Worm (Caenorhabditis elegans) whole organism, L4 larva: Measurements from ENCODE around the gene T23F2.2.
A peak's percentile ranks its signal among the peaks of the same experiment; 100 is the strongest.

Experiments
- D1046.2 ChIP-seq: fragments of 200-800 bp; sonication (Bioruptor generic); IDR thresholded peaks from 2 replicates; pipeline ENCODE4 v1.3.6; 2022; ENCODE audit warnings: missing genetic modification characterization, missing compliant biosample characterization
- F26F4.8 ChIP-seq: fragments of 200-800 bp; sonication (Bioruptor generic); conservative IDR thresholded peaks from 2 replicates; pipeline ENCODE4 v1.3.6; 2022; ENCODE audit warnings: missing genetic modification characterization, missing compliant biosample characterization
- R02D3.7 ChIP-seq: fragments of 150-350 bp; sonication (generic microtip); optimal IDR thresholded peaks from 3 replicates; lab custom pipeline; 2014; ENCODE audit warnings: missing biosample characterization, missing genetic modification characterization
- Y48G9A.11 ChIP-seq: fragments of 200-800 bp; sonication (Bioruptor generic); IDR thresholded peaks from 2 replicates; pipeline ENCODE4 v1.3.6; 2022; ENCODE audit warnings: missing genetic modification reagents, missing genetic modification characterization, missing compliant biosample characterization
- aly-2 ChIP-seq: sonication (generic microtip); optimal IDR thresholded peaks from 2 replicates; lab custom pipeline; 2018; ENCODE audit warnings: missing biosample characterization, missing genetic modification characterization
- ama-1 ChIP-seq: fragments of 150-350 bp; optimal IDR thresholded peaks from 2 replicates; lab custom pipeline; 2014; ENCODE audit warnings: inconsistent platforms, mixed read lengths
- arid-1 ChIP-seq: fragments of 200-800 bp; sonication (Bioruptor generic); conservative IDR thresholded peaks from 2 replicates; pipeline ENCODE4 v1.3.6; 2022; ENCODE audit warnings: missing genetic modification reagents, missing genetic modification characterization, missing compliant biosample characterization
- ceh-28 ChIP-seq: fragments of 150-350 bp; optimal IDR thresholded peaks from 2 replicates; lab custom pipeline; 2014; ENCODE audit warnings: missing biosample characterization, missing genetic modification reagents, missing genetic modification characterization
- ceh-44 ChIP-seq: fragments of 200-800 bp; sonication (Bioruptor generic); IDR thresholded peaks from 2 replicates; pipeline ENCODE4 v1.3.6; 2022; ENCODE audit warnings: missing genetic modification reagents, missing genetic modification characterization, missing compliant biosample characterization
- ceh-62 ChIP-seq: sonication (generic microtip); optimal IDR thresholded peaks from 2 replicates; lab custom pipeline; 2017; ENCODE audit warnings: missing biosample characterization, missing genetic modification characterization
- cey-2 ChIP-seq: sonication (generic microtip); optimal IDR thresholded peaks from 3 replicates; lab custom pipeline; 2017; ENCODE audit warnings: missing genetic modification characterization, mild to moderate bottlenecking, missing compliant biosample characterization, antibody characterized with exemption, borderline replicate concordance; ENCODE audit not compliant: insufficient read depth
- daf-12 ChIP-seq: fragments of 150-350 bp; optimal IDR thresholded peaks from 2 replicates; lab custom pipeline; 2014; ENCODE audit warnings: missing biosample characterization, missing genetic modification reagents, missing genetic modification characterization
- daf-16 ChIP-seq, 3 experiments: sonication (generic microtip); optimal IDR thresholded peaks; 2 replicates each; lab custom pipeline; 2016 to 2017; ENCODE audit warnings: missing genetic modification characterization in 3 of 3, missing genetic modification reagents in 3 of 3, mild to moderate bottlenecking in 2 of 3, missing compliant biosample characterization in 2 of 3, missing biosample characterization in 1 of 3, moderate library complexity in 1 of 3
- daf-19 ChIP-seq: fragments of 200-800 bp; sonication (Bioruptor generic); conservative IDR thresholded peaks from 2 replicates; pipeline ENCODE4 v1.3.6; 2022; ENCODE audit warnings: missing genetic modification characterization, missing compliant biosample characterization
- dpl-1 ChIP-seq: fragments of 150-350 bp; optimal IDR thresholded peaks from 2 replicates; lab custom pipeline; 2014; ENCODE audit warnings: missing biosample characterization, missing genetic modification reagents, missing genetic modification characterization
- duxl-1 ChIP-seq: sonication (generic microtip); optimal IDR thresholded peaks from 2 replicates; lab custom pipeline; 2016; ENCODE audit warnings: mild to moderate bottlenecking, missing genetic modification characterization, moderate library complexity, missing compliant biosample characterization; ENCODE audit not compliant: poor library complexity
- egl-27 ChIP-seq: sonication (generic microtip); optimal IDR thresholded peaks from 3 replicates; lab custom pipeline; 2017; ENCODE audit warnings: missing biosample characterization, missing genetic modification reagents, missing genetic modification characterization
- fkh-10 ChIP-seq: fragments of 150-350 bp; optimal IDR thresholded peaks from 2 replicates; lab custom pipeline; 2014; ENCODE audit warnings: missing biosample characterization, missing genetic modification reagents, missing genetic modification characterization
- fos-1 ChIP-seq: fragments of 150-350 bp; optimal IDR thresholded peaks from 2 replicates; lab custom pipeline; 2014; ENCODE audit warnings: missing biosample characterization, missing genetic modification characterization
- gei-8 ChIP-seq: fragments of 200-800 bp; sonication (Bioruptor generic); optimal IDR thresholded peaks from 2 replicates; lab custom pipeline; 2018; ENCODE audit warnings: mild to moderate bottlenecking, missing genetic modification characterization, missing compliant biosample characterization
- hif-1 ChIP-seq, 2 experiments: sonication (generic microtip); optimal IDR thresholded peaks; 2 replicates each; lab custom pipeline; 2016 to 2017; ENCODE audit warnings: missing compliant biosample characterization in 2 of 2, missing genetic modification characterization in 2 of 2, missing genetic modification reagents in 2 of 2, missing genotype in 2 of 2, mild to moderate bottlenecking in 1 of 2
- hlh-11 ChIP-seq: fragments of 200-800 bp; sonication (Bioruptor generic); optimal IDR thresholded peaks from 2 replicates; lab custom pipeline; 2018; ENCODE audit warnings: mild to moderate bottlenecking, missing genetic modification characterization, missing compliant biosample characterization
- hlh-30 ChIP-seq: sonication (generic microtip); optimal IDR thresholded peaks from 2 replicates; lab custom pipeline; 2017; ENCODE audit warnings: antibody characterized with exemption, mild to moderate bottlenecking, missing genetic modification characterization, missing compliant biosample characterization; ENCODE audit not compliant: insufficient read depth
- hmg-1.1 ChIP-seq: fragments of 200-800 bp; sonication (Bioruptor generic); IDR thresholded peaks from 2 replicates; pipeline ENCODE4 v1.3.6; 2022; ENCODE audit warnings: missing genetic modification reagents, missing genetic modification characterization, missing compliant biosample characterization
- jun-1 ChIP-seq: fragments of 150-350 bp; optimal IDR thresholded peaks from 2 replicates; lab custom pipeline; 2014; ENCODE audit warnings: missing biosample characterization, missing genetic modification reagents, missing genetic modification characterization
- lin-13 ChIP-seq: fragments of 150-350 bp; optimal IDR thresholded peaks from 2 replicates; lab custom pipeline; 2014; ENCODE audit warnings: missing biosample characterization, missing genetic modification reagents, missing genetic modification characterization
- lin-38 ChIP-seq: fragments of 200-800 bp; sonication (Bioruptor generic); IDR thresholded peaks from 2 replicates; pipeline ENCODE4 v1.3.6; 2022; ENCODE audit warnings: missing genetic modification reagents, missing genetic modification characterization, missing compliant biosample characterization
- lin-39 ChIP-seq: fragments of 150-350 bp; optimal IDR thresholded peaks from 2 replicates; lab custom pipeline; 2014; ENCODE audit warnings: missing biosample characterization, missing genetic modification reagents, missing genetic modification characterization
- lir-3 ChIP-seq: sonication (generic microtip); optimal IDR thresholded peaks from 2 replicates; lab custom pipeline; 2016; ENCODE audit warnings: mild to moderate bottlenecking, missing genetic modification characterization, missing compliant biosample characterization
- mdt-29 ChIP-seq: fragments of 200-800 bp; sonication (Bioruptor generic); IDR thresholded peaks from 2 replicates; pipeline ENCODE4 v1.3.6; 2022; ENCODE audit warnings: missing genetic modification reagents, missing genetic modification characterization, missing compliant biosample characterization
- mes-2 ChIP-seq: sonication (generic microtip); optimal IDR thresholded peaks from 2 replicates; lab custom pipeline; 2016; ENCODE audit warnings: missing genotype, mild to moderate bottlenecking, missing genetic modification characterization, missing compliant biosample characterization; ENCODE audit not compliant: poor library complexity, severe bottlenecking
- mxl-2 ChIP-seq: fragments of 200-800 bp; sonication (Bioruptor generic); conservative IDR thresholded peaks from 2 replicates; pipeline ENCODE4 v1.3.6; 2022; ENCODE audit warnings: missing genetic modification reagents, missing genetic modification characterization, missing compliant biosample characterization
- mxl-3 ChIP-seq: fragments of 200-800 bp; sonication (Bioruptor generic); optimal IDR thresholded peaks from 2 replicates; lab custom pipeline; 2018; ENCODE audit warnings: mild to moderate bottlenecking, missing genetic modification characterization, missing compliant biosample characterization
- nhr-111 ChIP-seq: fragments of 200-800 bp; sonication (Bioruptor generic); optimal IDR thresholded peaks from 2 replicates; lab custom pipeline; 2018; ENCODE audit warnings: mild to moderate bottlenecking, missing genetic modification characterization, missing compliant biosample characterization
- nhr-41 ChIP-seq: fragments of 200-800 bp; sonication (Bioruptor generic); IDR thresholded peaks from 2 replicates; pipeline ENCODE4 v1.3.6; 2022; ENCODE audit warnings: missing genetic modification reagents, missing genetic modification characterization, missing compliant biosample characterization
- nhr-42 ChIP-seq: fragments of 200-800 bp; sonication (Bioruptor generic); IDR thresholded peaks from 2 replicates; pipeline ENCODE4 v1.3.6; 2022; ENCODE audit warnings: missing genetic modification characterization, missing compliant biosample characterization
- nhr-6 ChIP-seq: fragments of 150-350 bp; optimal IDR thresholded peaks from 2 replicates; lab custom pipeline; 2014; ENCODE audit warnings: missing biosample characterization, missing genetic modification characterization
- php-3 ChIP-seq: fragments of 200-800 bp; sonication (Bioruptor generic); IDR thresholded peaks from 2 replicates; pipeline ENCODE4 v1.3.6; 2022; ENCODE audit warnings: missing genetic modification reagents, missing genetic modification characterization, missing compliant biosample characterization
- skn-1 ChIP-seq: fragments of 150-350 bp; optimal IDR thresholded peaks from 2 replicates; lab custom pipeline; 2014; ENCODE audit warnings: missing biosample characterization, missing genetic modification characterization
- unc-39 ChIP-seq: sonication (generic microtip); optimal IDR thresholded peaks from 2 replicates; lab custom pipeline; 2017; ENCODE audit warnings: missing biosample characterization, missing genetic modification characterization
- vab-7 ChIP-seq: fragments of 200-800 bp; sonication (Bioruptor generic); IDR thresholded peaks from 2 replicates; pipeline ENCODE4 v1.3.6; 2022; ENCODE audit warnings: missing genetic modification reagents, missing genetic modification characterization, missing compliant biosample characterization
- zip-2 ChIP-seq: fragments of 150-350 bp; optimal IDR thresholded peaks from 2 replicates; lab custom pipeline; 2014; ENCODE audit warnings: missing biosample characterization, missing genetic modification characterization

T23F2.2 gene

ce11 chrX:5450773-5451447 lies 54.1 kb downstream of the T23F2.2 start, which contains the start of gene C25F6.6 (continued):
- peak; percentile 49; the same call in 1 of the 2 replicates for TF ChIP-seq arid-1 (GFP tag; lab: Robert Waterston, UW)
- TF ChIP-seq php-3 (GFP tag; lab: Robert Waterston, UW) = no peak
- TF ChIP-seq egl-27 (tag; lab: Kevin White, UChicago) = no peak
- no peak for TF ChIP-seq lir-3 (tag; lab: Kevin White, UChicago)
- peak in 1 of 2 experiments; percentile 61 for TF ChIP-seq daf-16 (GFP tag; optimal IDR thresholded peaks at IDR 0.05; lab: Kevin White, UChicago)
- TF ChIP-seq daf-16 (tag; optimal IDR thresholded peaks at IDR 0.05; lab: Kevin White, UChicago) = peak; percentile 57
- peak; percentile 0 for TF ChIP-seq hlh-30
- no peak for TF ChIP-seq ceh-28 (tag; lab: Kevin White, UChicago)
- peak; percentile 67 for TF ChIP-seq mes-2 (tag; lab: Kevin White, UChicago)
- no peak for TF ChIP-seq daf-12 (tag; lab: Kevin White, UChicago)
- TF ChIP-seq hmg-1.1 (GFP tag; lab: Robert Waterston, UW) = no peak
- peak; percentile 63 for TF ChIP-seq nhr-6 (tag; lab: Kevin White, UChicago)
- peak; percentile 14 for TF ChIP-seq hlh-11 (tag; lab: Kevin White, UChicago)
- no peak for TF ChIP-seq nhr-111
- no peak for TF ChIP-seq gei-8 (GFP tag; lab: Kevin White, UChicago)
- TF ChIP-seq nhr-41 (GFP tag; lab: Robert Waterston, UW) = peak; percentile 61; the same call in 1 of the 2 replicates
- no peak for TF ChIP-seq lin-38 (GFP tag; lab: Robert Waterston, UW)
- no peak for TF ChIP-seq skn-1
- TF ChIP-seq Y48G9A.11 (GFP tag; lab: Robert Waterston, UW) = no peak; the same call in 1 of the 2 replicates
- TF ChIP-seq ama-1 (lab: Kevin White, UChicago) = no peak
- no peak for TF ChIP-seq cey-2
- no peak for TF ChIP-seq mdt-29 (GFP tag; lab: Robert Waterston, UW)
- TF ChIP-seq D1046.2 = no peak
- TF ChIP-seq daf-19 = no peak
- no peak for TF ChIP-seq mxl-3 (GFP tag; lab: Kevin White, UChicago)
- no peak for TF ChIP-seq fkh-10 (GFP tag; lab: Kevin White, UChicago)
- TF ChIP-seq ceh-44 (GFP tag; lab: Robert Waterston, UW) = no peak
- TF ChIP-seq zip-2 (tag; lab: Kevin White, UChicago) = peak; percentile 10
- no peak for TF ChIP-seq mxl-2 (GFP tag; lab: Robert Waterston, UW)
- no peak for TF ChIP-seq R02D3.7 (tag; lab: Kevin White, UChicago)

ce11 chrX:5447941-5448340 lies 57.1 kb downstream of the T23F2.2 start, which contains the start of gene C25F6.8:
Gene C25F6.8 (plus strand): TSS chrX:5448241.
- TF ChIP-seq vab-7 (GFP tag; lab: Robert Waterston, UW) = no peak
- TF ChIP-seq R02D3.7 (tag; lab: Kevin White, UChicago) = no peak
- no peak for TF ChIP-seq nhr-42 (GFP tag; lab: Robert Waterston, UW)
- TF ChIP-seq lin-13 (GFP tag; lab: Kevin White, UChicago) = no peak
- TF ChIP-seq hif-1 (tag; optimal IDR thresholded peaks at IDR 0.05; lab: Kevin White, UChicago) = no peak
- no peak for TF ChIP-seq unc-39
- no peak for TF ChIP-seq fos-1
- no peak for TF ChIP-seq dpl-1 (GFP tag; lab: Kevin White, UChicago)
- TF ChIP-seq lin-39 (tag; lab: Kevin White, UChicago) = no peak
- TF ChIP-seq egl-27 (tag; lab: Kevin White, UChicago) = no peak
- no peak for TF ChIP-seq jun-1 (tag; lab: Kevin White, UChicago)
- TF ChIP-seq duxl-1 (tag; lab: Kevin White, UChicago) = no peak
- no peak for TF ChIP-seq aly-2 (tag; lab: Kevin White, UChicago)
- no peak for TF ChIP-seq daf-12 (tag; lab: Kevin White, UChicago)
- no peak for TF ChIP-seq nhr-111
- TF ChIP-seq ceh-62 (tag; lab: Kevin White, UChicago) = no peak
- TF ChIP-seq arid-1 (GFP tag; lab: Robert Waterston, UW) = no peak
- TF ChIP-seq F26F4.8 (GFP tag; lab: Robert Waterston, UW) = no peak
- TF ChIP-seq hlh-11 (tag; lab: Kevin White, UChicago) = no peak
